Worm (Caenorhabditis elegans) whole organism, late embryonic: Measurements from ENCODE around the gene F07E5.8.

Source experiments
- hlh-6 ChIP-seq: sonication (generic microtip); optimal IDR thresholded peaks from 2 replicates; lab custom pipeline; 2016; ENCODE audit warnings: missing genotype, missing genetic modification characterization, missing compliant biosample characterization
- madf-2 ChIP-seq: sonication (generic microtip); optimal IDR thresholded peaks from 2 replicates; lab custom pipeline; 2017; ENCODE audit warnings: missing genetic modification characterization, missing compliant biosample characterization
- rnt-1 ChIP-seq: sonication (generic microtip); optimal IDR thresholded peaks from 2 replicates; lab custom pipeline; 2016; ENCODE audit warnings: missing genetic modification characterization, missing compliant biosample characterization

DNA sequence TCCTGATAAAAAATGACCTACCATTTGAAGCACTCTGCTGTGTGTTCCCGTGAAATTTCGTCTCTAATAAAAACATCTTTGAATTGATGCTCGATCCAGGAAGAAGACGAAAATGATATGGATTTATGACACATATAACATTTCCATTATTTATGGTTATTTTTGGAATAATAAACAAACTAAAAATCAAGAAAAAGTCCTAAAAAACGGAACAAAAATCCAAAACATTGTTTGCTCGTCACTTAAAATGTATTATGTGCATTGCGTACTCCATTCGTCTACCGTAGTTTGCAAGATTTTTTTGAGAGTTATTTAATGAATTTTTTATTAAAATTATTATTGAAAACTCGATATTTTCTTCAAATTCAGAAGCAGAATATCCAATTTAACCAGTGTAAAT is 33.0 kb downstream of the F07E5.8 start, which contains the start of gene bath-20:
- no peak for TF ChIP-seq hlh-6 (tag; lab: Kevin White, UChicago)
- no peak for TF ChIP-seq madf-2 (tag; lab: Kevin White, UChicago)
- no peak for TF ChIP-seq rnt-1 (tag; lab: Kevin White, UChicago)
